Fruit fly (Drosophila melanogaster) whole organism, embryonic: ENCODE measurements around the gene CG15930.

Experiments
- Blimp-1 ChIP-seq: fragments of 200-800 bp; sonication (Bioruptor generic); optimal IDR thresholded peaks from 3 replicates; lab custom pipeline; 2018; ENCODE audit warnings: missing biosample characterization, missing genetic modification characterization, mild to moderate bottlenecking, moderate library complexity, missing genetic modification reagents
- C15 ChIP-seq: fragments of 200-800 bp; sonication (Bioruptor generic); IDR thresholded peaks from 3 replicates; pipeline ENCODE4 v1.3.6; 2022; ENCODE audit warnings: missing biosample characterization, missing genetic modification characterization
- CG10543 ChIP-seq: fragments of 200-800 bp; sonication (Bioruptor generic); optimal IDR thresholded peaks from 3 replicates; lab custom pipeline; 2017; ENCODE audit warnings: missing biosample characterization, mild to moderate bottlenecking, missing genetic modification characterization, moderate library complexity
- CG12071 ChIP-seq: fragments of 200-800 bp; sonication (Bioruptor generic); optimal IDR thresholded peaks from 3 replicates; lab custom pipeline; 2018; ENCODE audit warnings: missing biosample characterization, mild to moderate bottlenecking, missing genetic modification characterization
- CG12769 ChIP-seq: fragments of 200-800 bp; sonication (Bioruptor generic); optimal IDR thresholded peaks from 2 replicates; lab custom pipeline; 2019; ENCODE audit warnings: missing biosample characterization, mild to moderate bottlenecking, missing genetic modification characterization, moderate library complexity
- CG13894 ChIP-seq: fragments of 200-800 bp; sonication (Bioruptor generic); optimal IDR thresholded peaks from 3 replicates; lab custom pipeline; 2018; ENCODE audit warnings: missing biosample characterization, mild to moderate bottlenecking, missing genetic modification characterization, moderate library complexity
- CG15601 ChIP-seq: fragments of 200-800 bp; sonication (Bioruptor generic); optimal IDR thresholded peaks from 3 replicates; lab custom pipeline; 2019; ENCODE audit warnings: missing biosample characterization, mild to moderate bottlenecking, missing genetic modification characterization, moderate library complexity
- CG17612 ChIP-seq: fragments of 200-800 bp; sonication (Bioruptor generic); IDR thresholded peaks from 2 replicates; pipeline ENCODE4 v1.3.6; 2022; ENCODE audit warnings: missing biosample characterization, missing genetic modification characterization
- CG1792 ChIP-seq: fragments of 200-800 bp; sonication (Bioruptor generic); optimal IDR thresholded peaks from 2 replicates; lab custom pipeline; 2016; ENCODE audit warnings: missing biosample characterization, missing genetic modification characterization
- CG2120 ChIP-seq: fragments of 200-800 bp; sonication (Bioruptor generic); optimal IDR thresholded peaks from 3 replicates; lab custom pipeline; 2016; ENCODE audit warnings: missing biosample characterization, missing genetic modification characterization
- CG2678 ChIP-seq: fragments of 200-800 bp; sonication (Bioruptor generic); optimal IDR thresholded peaks from 3 replicates; lab custom pipeline; 2019; ENCODE audit warnings: missing biosample characterization, mild to moderate bottlenecking, missing genetic modification characterization, moderate library complexity
- CG3065 ChIP-seq: fragments of 200-800 bp; sonication (Bioruptor generic); optimal IDR thresholded peaks from 2 replicates; lab custom pipeline; 2016; ENCODE audit warnings: missing biosample characterization, missing genetic modification characterization
- CG3281 ChIP-seq: fragments of 200-800 bp; sonication (Bioruptor generic); optimal IDR thresholded peaks from 3 replicates; lab custom pipeline; 2017; ENCODE audit warnings: missing biosample characterization, mild to moderate bottlenecking, missing genetic modification characterization
- CG4424 ChIP-seq: fragments of 200-800 bp; sonication (Bioruptor generic); optimal IDR thresholded peaks from 3 replicates; lab custom pipeline; 2016; ENCODE audit warnings: missing biosample characterization, missing genetic modification characterization
- CG4730 ChIP-seq: fragments of 200-800 bp; sonication (Bioruptor generic); IDR thresholded peaks from 2 replicates; pipeline ENCODE4 v1.3.6; 2022; ENCODE audit warnings: missing biosample characterization, missing genetic modification characterization
- CG6854 ChIP-seq: fragments of 200-800 bp; sonication (Bioruptor generic); optimal IDR thresholded peaks from 3 replicates; lab custom pipeline; 2017; ENCODE audit warnings: missing biosample characterization, mild to moderate bottlenecking, missing genetic modification characterization
- CG9817 ChIP-seq: fragments of 200-800 bp; sonication (Bioruptor generic); optimal IDR thresholded peaks from 2 replicates; lab custom pipeline; 2018; ENCODE audit warnings: missing biosample characterization, mild to moderate bottlenecking, missing genetic modification characterization, moderate library complexity
- CHES-1-like ChIP-seq: fragments of 200-800 bp; sonication (Bioruptor generic); optimal IDR thresholded peaks from 2 replicates; lab custom pipeline; 2016; ENCODE audit warnings: missing biosample characterization, missing genetic modification characterization
- CoRest ChIP-seq: fragments of 200-800 bp; sonication (Bioruptor generic); optimal IDR thresholded peaks from 3 replicates; lab custom pipeline; 2018; ENCODE audit warnings: missing biosample characterization, mild to moderate bottlenecking, missing genetic modification characterization, moderate library complexity
- D ChIP-seq, 2 experiments: fragments of 200-800 bp in 1 of 2; fragments of >200 bp in 1 of 2; sonication (Bioruptor generic) in 1 of 2; optimal IDR thresholded peaks; 2 replicates in 1 of 2; 3 replicates in 1 of 2; lab custom pipeline; 2017; ENCODE audit warnings: mild to moderate bottlenecking in 1 of 2, missing biosample characterization in 1 of 2, missing genetic modification characterization in 1 of 2, missing genetic modification reagents in 1 of 2
- Dbx ChIP-seq: fragments of 200-800 bp; sonication (Bioruptor generic); IDR thresholded peaks from 3 replicates; pipeline ENCODE4 v1.3.6; 2022; ENCODE audit warnings: missing biosample characterization, missing genetic modification characterization
- Deaf1 ChIP-seq: fragments of 200-800 bp; optimal IDR thresholded peaks from 3 replicates; lab custom pipeline; 2019; ENCODE audit warnings: missing biosample characterization, mild to moderate bottlenecking, missing genetic modification characterization, moderate library complexity
- ERR ChIP-seq: fragments of 200-800 bp; sonication (Bioruptor generic); optimal IDR thresholded peaks from 2 replicates; lab custom pipeline; 2016; ENCODE audit warnings: missing biosample characterization, missing genetic modification characterization
- Hr78 ChIP-seq, 2 experiments: fragments of 200-800 bp in 1 of 2; fragments of >200 bp in 1 of 2; sonication (Bioruptor generic) in 1 of 2; optimal IDR thresholded peaks; 2 replicates each; lab custom pipeline; 2017 to 2019; ENCODE audit warnings: missing biosample characterization in 2 of 2, missing genetic modification characterization in 2 of 2, mild to moderate bottlenecking in 1 of 2, moderate library complexity in 1 of 2
- Hsf ChIP-seq: fragments of 200-800 bp; sonication (Bioruptor generic); optimal IDR thresholded peaks from 3 replicates; lab custom pipeline; 2016; ENCODE audit warnings: missing biosample characterization, missing genetic modification characterization
- Kr ChIP-seq: fragments of 200-800 bp; sonication (Bioruptor generic); optimal IDR thresholded peaks from 2 replicates; lab custom pipeline; 2017; ENCODE audit warnings: missing biosample characterization, mild to moderate bottlenecking, missing genetic modification characterization
- Med ChIP-seq: fragments of 200-800 bp; sonication (Bioruptor generic); peaks from one replicate; lab custom pipeline; 2016; ENCODE audit warnings: missing biosample characterization, missing genetic modification characterization, mild to moderate bottlenecking, inconsistent platforms, moderate library complexity
- Mrtf ChIP-seq: fragments of 200-800 bp; sonication (Bioruptor generic); IDR thresholded peaks from 3 replicates; pipeline ENCODE4 v1.3.6; 2022; ENCODE audit warnings: missing biosample characterization, missing genetic modification characterization
- Oli ChIP-seq: fragments of 200-800 bp; sonication (Bioruptor generic); optimal IDR thresholded peaks from 2 replicates; lab custom pipeline; 2018; ENCODE audit warnings: missing biosample characterization, mild to moderate bottlenecking, missing genetic modification characterization, moderate library complexity
- Sin3A ChIP-seq: fragments of >200 bp; optimal IDR thresholded peaks from 2 replicates; lab custom pipeline; 2018
- al ChIP-seq: fragments of 200-800 bp; sonication (Bioruptor generic); IDR thresholded peaks from 2 replicates; pipeline ENCODE4 v1.3.6; 2022; ENCODE audit warnings: missing biosample characterization, missing genetic modification characterization
- ash1 ChIP-seq: fragments of 200-800 bp; sonication (Bioruptor generic); optimal IDR thresholded peaks from 2 replicates; lab custom pipeline; 2018; ENCODE audit warnings: missing biosample characterization, mild to moderate bottlenecking, missing genetic modification characterization
- bowl ChIP-seq: fragments of 200-800 bp; sonication (Bioruptor generic); IDR thresholded peaks from 2 replicates; pipeline ENCODE4 v1.3.6; 2022; ENCODE audit warnings: missing biosample characterization, missing genetic modification characterization
- bsh ChIP-seq, 2 experiments: fragments of 200-800 bp; sonication (Bioruptor generic); optimal IDR thresholded peaks; 2 replicates each; lab custom pipeline; 2017 to 2018; ENCODE audit warnings: mild to moderate bottlenecking in 2 of 2, missing biosample characterization in 2 of 2, missing genetic modification characterization in 2 of 2, moderate library complexity in 1 of 2
- btn ChIP-seq: fragments of 200-800 bp; sonication (Bioruptor generic); optimal IDR thresholded peaks from 2 replicates; lab custom pipeline; 2016; ENCODE audit warnings: missing biosample characterization, missing genetic modification characterization
- cas ChIP-seq: fragments of 200-800 bp; sonication (Bioruptor generic); IDR thresholded peaks from 2 replicates; pipeline ENCODE4 v1.3.6; 2022; ENCODE audit warnings: missing biosample characterization, missing genetic modification characterization
- dan ChIP-seq: fragments of 200-800 bp; sonication (Bioruptor generic); IDR thresholded peaks from 2 replicates; pipeline ENCODE4 v1.3.6; 2022; ENCODE audit warnings: missing biosample characterization, missing genetic modification characterization
- disco-r ChIP-seq: fragments of 200-800 bp; sonication (Bioruptor generic); optimal IDR thresholded peaks from 2 replicates; lab custom pipeline; 2016; ENCODE audit warnings: missing biosample characterization, missing genetic modification characterization
- dmrt99B ChIP-seq: fragments of 200-800 bp; sonication (Bioruptor generic); optimal IDR thresholded peaks from 2 replicates; lab custom pipeline; 2018; ENCODE audit warnings: missing biosample characterization, mild to moderate bottlenecking, missing genetic modification characterization, moderate library complexity
- gce ChIP-seq: fragments of 200-800 bp; sonication (Bioruptor generic); IDR thresholded peaks from 3 replicates; pipeline ENCODE4 v1.3.6; 2022; ENCODE audit warnings: missing biosample characterization, missing genetic modification characterization
- gcm ChIP-seq: fragments of 200-800 bp; sonication (Bioruptor generic); optimal IDR thresholded peaks from 2 replicates; lab custom pipeline; 2019; ENCODE audit warnings: missing biosample characterization, mild to moderate bottlenecking, missing genetic modification characterization, moderate library complexity
- gem ChIP-seq: fragments of 200-800 bp; sonication (Bioruptor generic); optimal IDR thresholded peaks from 2 replicates; lab custom pipeline; 2019; ENCODE audit warnings: missing biosample characterization, mild to moderate bottlenecking, missing genetic modification characterization, moderate library complexity
- grau ChIP-seq: fragments of 200-800 bp; optimal IDR thresholded peaks from 3 replicates; lab custom pipeline; 2019; ENCODE audit warnings: missing biosample characterization, mild to moderate bottlenecking, missing genetic modification characterization, moderate library complexity
- hbn ChIP-seq: fragments of 200-800 bp; sonication (Bioruptor generic); IDR thresholded peaks from 2 replicates; pipeline ENCODE4 v1.3.6; 2022; ENCODE audit warnings: missing biosample characterization, missing genetic modification characterization; ENCODE audit not compliant: partially characterized antibody
- jigr1 ChIP-seq: fragments of 200-800 bp; sonication (Bioruptor generic); IDR thresholded peaks from 3 replicates; pipeline ENCODE4 v1.3.6; 2022; ENCODE audit warnings: missing biosample characterization, missing genetic modification characterization
- odd ChIP-seq: fragments of 200-800 bp; sonication (Bioruptor generic); optimal IDR thresholded peaks from 2 replicates; lab custom pipeline; 2017; ENCODE audit warnings: missing biosample characterization, mild to moderate bottlenecking, missing genetic modification characterization
- row ChIP-seq: fragments of 200-800 bp; sonication (Bioruptor generic); IDR thresholded peaks from 3 replicates; pipeline ENCODE4 v1.3.6; 2022; ENCODE audit warnings: missing biosample characterization, missing genetic modification characterization
- sim ChIP-seq: fragments of 200-800 bp; sonication (Bioruptor generic); IDR thresholded peaks from 2 replicates; pipeline ENCODE4 v1.3.6; 2022; ENCODE audit warnings: missing biosample characterization, missing genetic modification characterization
- slbo ChIP-seq: fragments of 200-800 bp; sonication (Bioruptor generic); IDR thresholded peaks from 2 replicates; pipeline ENCODE4 v1.3.6; 2022; ENCODE audit warnings: missing biosample characterization, missing genetic modification characterization
- wek ChIP-seq: fragments of 200-800 bp; sonication (Bioruptor generic); optimal IDR thresholded peaks from 3 replicates; lab custom pipeline; 2018; ENCODE audit warnings: missing biosample characterization, mild to moderate bottlenecking, missing genetic modification characterization, moderate library complexity
- zfh2 ChIP-seq: fragments of 200-800 bp; sonication (Bioruptor generic); optimal IDR thresholded peaks from 2 replicates; lab custom pipeline; 2016; ENCODE audit warnings: missing biosample characterization, missing genetic modification characterization

CG15930 gene

DNA sequence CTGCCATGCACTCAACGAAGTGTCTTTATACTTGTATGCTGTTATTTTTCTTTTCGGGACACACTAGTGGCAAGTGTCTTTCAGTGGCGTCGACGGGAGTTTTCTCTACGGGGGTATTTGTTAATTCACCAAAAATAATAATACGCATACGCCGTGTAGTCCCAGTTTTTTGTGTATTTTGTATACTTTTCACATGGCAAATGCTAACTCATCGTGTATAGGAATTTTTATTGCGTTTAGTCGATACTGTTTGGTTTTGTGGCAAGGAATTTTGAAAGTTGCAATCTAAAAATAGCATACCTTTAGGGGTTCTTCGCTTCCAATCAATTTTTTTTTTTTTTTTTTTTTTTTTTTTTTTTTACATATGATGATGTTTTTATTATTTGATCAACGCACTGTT is 21.3 kb upstream of the CG15930 start (continued):
- no peak for TF ChIP-seq Dbx (GFP tag; lab: Robert Waterston, UW)
- no peak for TF ChIP-seq dan (GFP tag; lab: Robert Waterston, UW)
- TF ChIP-seq disco-r (GFP tag; lab: Kevin White, UChicago) = no peak
- no peak for TF ChIP-seq CG3281 (GFP tag; lab: Kevin White, UChicago)
- no peak for TF ChIP-seq CG6854 (GFP tag; lab: Kevin White, UChicago)
- TF ChIP-seq Mrtf = no peak
- peak; percentile 12 for TF ChIP-seq CG2678 (tag; lab: Kevin White, UChicago)
- no peak for TF ChIP-seq ERR (GFP tag; lab: Kevin White, UChicago)
- no peak for TF ChIP-seq CG12071
- no peak for TF ChIP-seq CG17612 (GFP tag; lab: Robert Waterston, UW)
- no peak for TF ChIP-seq D (optimal IDR thresholded peaks at IDR 0.05; lab: Kevin White, UChicago)
- TF ChIP-seq D (GFP tag; optimal IDR thresholded peaks at IDR 0.05; lab: Kevin White, UChicago) = no peak
- TF ChIP-seq gcm (GFP tag; lab: Kevin White, UChicago) = no peak
- TF ChIP-seq CHES-1-like = no peak
- no peak for TF ChIP-seq C15 (GFP tag; lab: Robert Waterston, UW)
- TF ChIP-seq jigr1 (GFP tag; lab: Robert Waterston, UW) = no peak
- no peak for TF ChIP-seq Kr (GFP tag; lab: Kevin White, UChicago)
- no peak for TF ChIP-seq bsh (GFP tag; optimal IDR thresholded peaks at IDR 0.05; lab: Kevin White, UChicago)
- TF ChIP-seq CG1792 (GFP tag; lab: Kevin White, UChicago) = no peak
- no peak for TF ChIP-seq Hr78 (GFP tag; optimal IDR thresholded peaks at IDR 0.05; lab: Kevin White, UChicago)
- peak; percentile 7 for TF ChIP-seq CG13894 (tag; lab: Kevin White, UChicago)
- no peak for TF ChIP-seq CoRest (tag; lab: Kevin White, UChicago)
- TF ChIP-seq Hsf = no peak
- peak; percentile 4 for TF ChIP-seq dmrt99B (tag; lab: Kevin White, UChicago)
- TF ChIP-seq CG3065 (GFP tag; lab: Kevin White, UChicago) = no peak
- no peak for TF ChIP-seq odd (GFP tag; lab: Kevin White, UChicago)
- TF ChIP-seq CG15601 (tag; lab: Kevin White, UChicago) = no peak
- peak; percentile 42; the same call in 1 of the 2 replicates for TF ChIP-seq slbo (GFP tag; lab: Robert Waterston, UW)
- no peak for TF ChIP-seq bowl (GFP tag; lab: Robert Waterston, UW)
- TF ChIP-seq hbn (GFP tag; lab: Robert Waterston, UW) = no peak
- TF ChIP-seq al (GFP tag; lab: Robert Waterston, UW) = no peak
- no peak for TF ChIP-seq wek (GFP tag; lab: Kevin White, UChicago)
- no peak for TF ChIP-seq gce (GFP tag; lab: Robert Waterston, UW)
- no peak for TF ChIP-seq CG2120
- TF ChIP-seq Med (GFP tag; lab: Kevin White, UChicago) = peak; percentile 70
- no peak for TF ChIP-seq CG10543 (GFP tag; lab: Kevin White, UChicago)
- TF ChIP-seq CG12769 (tag; lab: Kevin White, UChicago) = no peak
- TF ChIP-seq gem (tag; lab: Kevin White, UChicago) = peak; percentile 17
- no peak for TF ChIP-seq sim (GFP tag; lab: Robert Waterston, UW)
- no peak for TF ChIP-seq CG4730 (GFP tag; lab: Robert Waterston, UW)
- TF ChIP-seq btn (GFP tag; lab: Kevin White, UChicago) = no peak
- no peak for TF ChIP-seq Sin3A (lab: Kevin White, UChicago)
- peak; percentile 7 for TF ChIP-seq Deaf1 (tag; lab: Kevin White, UChicago)
- TF ChIP-seq ash1 (GFP tag; lab: Kevin White, UChicago) = no peak
- TF ChIP-seq grau (tag; lab: Kevin White, UChicago) = no peak
- TF ChIP-seq zfh2 (GFP tag; lab: Kevin White, UChicago) = no peak
- TF ChIP-seq Blimp-1 (GFP tag; lab: Kevin White, UChicago) = no peak
- TF ChIP-seq CG4424 = no peak
- TF ChIP-seq Oli = no peak
- TF ChIP-seq cas (GFP tag; lab: Robert Waterston, UW) = no peak
- no peak for TF ChIP-seq CG9817 (tag; lab: Kevin White, UChicago)
- TF ChIP-seq row (GFP tag; lab: Robert Waterston, UW) = peak; percentile 28; the same call in 1 of the 3 replicates
